Fruit fly (Drosophila melanogaster): ENCODE data around the gene CG3309.

- TF ChIP-seq Lpt (GFP tag; optimal IDR thresholded peaks at IDR 0.05) (no peak), esn (GFP tag; optimal IDR thresholded peaks at IDR 0.05) (no peak), Hr4 (GFP tag; optimal IDR thresholded peaks at IDR 0.05) (no peak), Blimp-1 (GFP tag; optimal IDR thresholded peaks at IDR 0.05) (no peak), CG34406 (GFP tag; optimal IDR thresholded peaks at IDR 0.05) (no peak), CG6276 (GFP tag; optimal IDR thresholded peaks at IDR 0.05) (no peak)
These were observed 43.3 kb downstream of the CG3309 start for dm6 chrX:5285835-5286234.

All from whole organism, prepupa.